Worm (Caenorhabditis elegans) whole organism, L3 larva: ENCODE results near the gene nep-5.

Experiments
- ceh-28 ChIP-seq: fragments of 150-350 bp; optimal IDR thresholded peaks from 2 replicates; lab custom pipeline; 2014; ENCODE audit warnings: missing biosample characterization, missing genetic modification reagents, missing genetic modification characterization
- nhr-237 ChIP-seq: fragments of 150-350 bp; optimal IDR thresholded peaks from 2 replicates; lab custom pipeline; 2014; ENCODE audit warnings: missing biosample characterization, missing genetic modification characterization
- nhr-77 ChIP-seq: fragments of 150-350 bp; optimal IDR thresholded peaks from 2 replicates; lab custom pipeline; 2014; ENCODE audit warnings: missing biosample characterization, missing genetic modification characterization

- no peak for TF ChIP-seq nhr-77 (tag; lab: Kevin White, UChicago)
- no peak for TF ChIP-seq nhr-237
- TF ChIP-seq ceh-28 (tag; lab: Kevin White, UChicago): no peak
These were observed 13.0 kb upstream of the nep-5 start, which contains the start of gene ilcr-2 for ce11 chrII:5474946-5475345.
